Worm (Caenorhabditis elegans) whole organism, late embryonic: ENCODE results near the gene acs-5.
"Not testable (repeated sequence)": the region's sequence is repeated elsewhere in the genome, so short reads cannot be mapped to it uniquely, and the experiment has no call there.

ENCODE experiments used
- C08G9.2 ChIP-seq: sonication (generic microtip); optimal IDR thresholded peaks from 2 replicates; lab custom pipeline; 2016; ENCODE audit warnings: mild to moderate bottlenecking, missing genetic modification characterization, moderate library complexity, missing compliant biosample characterization
- C38D4.7 ChIP-seq: fragments of 200-800 bp; sonication (Bioruptor generic); optimal IDR thresholded peaks from 2 replicates; lab custom pipeline; 2018; ENCODE audit warnings: mild to moderate bottlenecking, missing genetic modification characterization, moderate library complexity, missing compliant biosample characterization
- F13H6.1 ChIP-seq: sonication (generic microtip); optimal IDR thresholded peaks from 2 replicates; lab custom pipeline; 2016; ENCODE audit warnings: missing genetic modification characterization, missing compliant biosample characterization
- K09A11.1 ChIP-seq: sonication (generic microtip); optimal IDR thresholded peaks from 2 replicates; lab custom pipeline; 2017; ENCODE audit warnings: antibody characterized with exemption, mild to moderate bottlenecking, missing genetic modification characterization, missing compliant biosample characterization; ENCODE audit not compliant: insufficient read depth
- T23F11.4 ChIP-seq: fragments of 200-800 bp; sonication (Bioruptor generic); optimal IDR thresholded peaks from 2 replicates; lab custom pipeline; 2018; ENCODE audit warnings: mild to moderate bottlenecking, missing genetic modification characterization, missing compliant biosample characterization
- Y22D7AL.16 ChIP-seq: sonication (generic microtip); optimal IDR thresholded peaks from 2 replicates; lab custom pipeline; 2016; ENCODE audit warnings: missing genetic modification characterization, missing compliant biosample characterization
- ama-1 ChIP-seq: fragments of 150-350 bp; optimal IDR thresholded peaks from 2 replicates; lab custom pipeline; 2014
- ceh-14 ChIP-seq: sonication (generic microtip); optimal IDR thresholded peaks from 2 replicates; lab custom pipeline; 2016; ENCODE audit warnings: missing genotype, missing genetic modification characterization, missing compliant biosample characterization
- ceh-18 ChIP-seq: sonication (generic microtip); optimal IDR thresholded peaks from 2 replicates; lab custom pipeline; 2016; ENCODE audit warnings: missing genetic modification characterization, missing compliant biosample characterization
- ceh-19 ChIP-seq: fragments of 200-800 bp; sonication (Bioruptor generic); optimal IDR thresholded peaks from 2 replicates; lab custom pipeline; 2018; ENCODE audit warnings: mild to moderate bottlenecking, missing genetic modification characterization, missing compliant biosample characterization
- ceh-2 ChIP-seq: sonication (generic microtip); optimal IDR thresholded peaks from 2 replicates; lab custom pipeline; 2016; ENCODE audit warnings: missing genotype, missing genetic modification characterization, missing compliant biosample characterization
- ceh-22 ChIP-seq: sonication (generic microtip); optimal IDR thresholded peaks from 2 replicates; lab custom pipeline; 2017; ENCODE audit warnings: missing biosample characterization, missing genetic modification characterization
- ceh-30 ChIP-seq: fragments of 150-350 bp; optimal IDR thresholded peaks from 2 replicates; lab custom pipeline; 2014; ENCODE audit warnings: missing biosample characterization, missing genetic modification characterization
- ceh-31 ChIP-seq: sonication (generic microtip); optimal IDR thresholded peaks from 2 replicates; lab custom pipeline; 2016; ENCODE audit warnings: missing genetic modification characterization, missing compliant biosample characterization
- ceh-48 ChIP-seq: sonication (generic microtip); optimal IDR thresholded peaks from 2 replicates; lab custom pipeline; 2016; ENCODE audit warnings: missing genetic modification characterization, inconsistent platforms, missing compliant biosample characterization
- ceh-9 ChIP-seq: sonication (generic microtip); optimal IDR thresholded peaks from 2 replicates; lab custom pipeline; 2016; ENCODE audit warnings: mild to moderate bottlenecking, missing genetic modification characterization, inconsistent platforms, missing compliant biosample characterization
- che-1 ChIP-seq: sonication (generic microtip); optimal IDR thresholded peaks from 2 replicates; lab custom pipeline; 2016; ENCODE audit warnings: mild to moderate bottlenecking, missing genetic modification characterization, missing compliant biosample characterization
- dmd-4 ChIP-seq: sonication (generic microtip); optimal IDR thresholded peaks from 2 replicates; lab custom pipeline; 2016; ENCODE audit warnings: borderline replicate concordance, missing genetic modification characterization, missing compliant biosample characterization
- dve-1 ChIP-seq: sonication (generic microtip); optimal IDR thresholded peaks from 2 replicates; lab custom pipeline; 2017; ENCODE audit warnings: antibody characterized with exemption, mild to moderate bottlenecking, missing genetic modification characterization, missing compliant biosample characterization
- ets-4 ChIP-seq: sonication (generic microtip); optimal IDR thresholded peaks from 2 replicates; lab custom pipeline; 2016; ENCODE audit warnings: missing genetic modification characterization, missing compliant biosample characterization
- eyg-1 ChIP-seq: sonication (generic microtip); optimal IDR thresholded peaks from 2 replicates; lab custom pipeline; 2016; ENCODE audit warnings: missing genotype, missing genetic modification characterization, missing compliant biosample characterization
- fkh-10 ChIP-seq: fragments of 150-350 bp; optimal IDR thresholded peaks from 2 replicates; lab custom pipeline; 2014; ENCODE audit warnings: missing biosample characterization, missing genetic modification reagents, missing genetic modification characterization
- fkh-6 ChIP-seq: sonication (generic microtip); optimal IDR thresholded peaks from 2 replicates; lab custom pipeline; 2016; ENCODE audit warnings: missing genetic modification characterization, missing compliant biosample characterization
- hlh-13 ChIP-seq: fragments of 200-800 bp; sonication (Bioruptor generic); optimal IDR thresholded peaks from 2 replicates; lab custom pipeline; 2018; ENCODE audit warnings: mild to moderate bottlenecking, missing genetic modification characterization, missing compliant biosample characterization
- hlh-15 ChIP-seq: sonication (generic microtip); optimal IDR thresholded peaks from 2 replicates; lab custom pipeline; 2016; ENCODE audit warnings: missing genetic modification characterization, missing compliant biosample characterization
- hlh-6 ChIP-seq: sonication (generic microtip); optimal IDR thresholded peaks from 2 replicates; lab custom pipeline; 2016; ENCODE audit warnings: missing genotype, missing genetic modification characterization, missing compliant biosample characterization
- hlh-8 ChIP-seq: sonication (generic microtip); optimal IDR thresholded peaks from 2 replicates; lab custom pipeline; 2016; ENCODE audit warnings: missing genotype, missing genetic modification characterization, missing compliant biosample characterization
- lim-6 ChIP-seq: sonication (generic microtip); optimal IDR thresholded peaks from 2 replicates; lab custom pipeline; 2016; ENCODE audit warnings: missing genetic modification characterization, missing compliant biosample characterization
- lin-11 ChIP-seq: fragments of 200-800 bp; sonication (Bioruptor generic); optimal IDR thresholded peaks from 2 replicates; lab custom pipeline; 2018; ENCODE audit warnings: mild to moderate bottlenecking, missing genetic modification characterization, missing compliant biosample characterization
- mec-3 ChIP-seq: sonication (generic microtip); optimal IDR thresholded peaks from 2 replicates; lab custom pipeline; 2016; ENCODE audit warnings: borderline replicate concordance, missing genetic modification characterization, missing compliant biosample characterization
- odd-2 ChIP-seq: sonication (generic microtip); optimal IDR thresholded peaks from 2 replicates; lab custom pipeline; 2017; ENCODE audit warnings: antibody characterized with exemption, mild to moderate bottlenecking, missing genetic modification characterization, missing compliant biosample characterization
- pag-3 ChIP-seq: sonication (generic microtip); optimal IDR thresholded peaks from 2 replicates; lab custom pipeline; 2016; ENCODE audit warnings: missing compliant biosample characterization, missing genetic modification characterization, borderline replicate concordance
- pat-9 ChIP-seq: fragments of 200-800 bp; sonication (Bioruptor generic); optimal IDR thresholded peaks from 2 replicates; lab custom pipeline; 2018; ENCODE audit warnings: mild to moderate bottlenecking, missing genetic modification characterization, moderate library complexity, missing compliant biosample characterization
- pax-1 ChIP-seq: fragments of 150-350 bp; optimal IDR thresholded peaks from 2 replicates; lab custom pipeline; 2014; ENCODE audit warnings: missing biosample characterization, missing genetic modification characterization
- pha-4 ChIP-seq: fragments of 150-350 bp; optimal IDR thresholded peaks from 2 replicates; lab custom pipeline; 2018; ENCODE audit warnings: missing biosample characterization, missing genetic modification reagents, missing genetic modification characterization
- pqm-1 ChIP-seq: sonication (generic microtip); optimal IDR thresholded peaks from 2 replicates; lab custom pipeline; 2016; ENCODE audit warnings: missing genetic modification characterization, missing compliant biosample characterization
- rnt-1 ChIP-seq: sonication (generic microtip); optimal IDR thresholded peaks from 2 replicates; lab custom pipeline; 2016; ENCODE audit warnings: missing genetic modification characterization, missing compliant biosample characterization
- sox-4 ChIP-seq: sonication (generic microtip); optimal IDR thresholded peaks from 2 replicates; lab custom pipeline; 2017; ENCODE audit warnings: mild to moderate bottlenecking, missing genetic modification characterization, inconsistent platforms, missing compliant biosample characterization
- syd-9 ChIP-seq: sonication (generic microtip); optimal IDR thresholded peaks from 2 replicates; lab custom pipeline; 2016; ENCODE audit warnings: mild to moderate bottlenecking, missing genetic modification characterization, moderate library complexity, missing compliant biosample characterization
- tbx-2 ChIP-seq: sonication (generic microtip); optimal IDR thresholded peaks from 2 replicates; lab custom pipeline; 2016; ENCODE audit warnings: missing genetic modification characterization, missing compliant biosample characterization
- ttx-3 ChIP-seq: sonication (generic microtip); optimal IDR thresholded peaks from 2 replicates; lab custom pipeline; 2016; ENCODE audit warnings: missing genetic modification reagents, missing genetic modification characterization, missing compliant biosample characterization
- unc-42 ChIP-seq: sonication (generic microtip); optimal IDR thresholded peaks from 2 replicates; lab custom pipeline; 2016; ENCODE audit warnings: missing genotype, missing genetic modification characterization, missing compliant biosample characterization
- unc-55 ChIP-seq: sonication (generic microtip); optimal IDR thresholded peaks from 2 replicates; lab custom pipeline; 2017; ENCODE audit warnings: missing biosample characterization, missing genetic modification reagents, missing genetic modification characterization
- unc-86 ChIP-seq: sonication (generic microtip); optimal IDR thresholded peaks from 2 replicates; lab custom pipeline; 2016; ENCODE audit warnings: missing genetic modification characterization, missing compliant biosample characterization
- ztf-16 ChIP-seq: sonication (generic microtip); optimal IDR thresholded peaks from 2 replicates; lab custom pipeline; 2017; ENCODE audit warnings: missing genetic modification characterization, missing compliant biosample characterization

acs-5 gene

ce11 chrIII:13503379-13503778 lies 40.0 kb downstream of the acs-5 start, which contains the start of gene T28A8.4:
Gene T28A8.4, plus strand, starts transcription at chrIII:13503679.
- no peak for TF ChIP-seq tbx-2 (tag; lab: Kevin White, UChicago)
- TF ChIP-seq ttx-3 (tag; lab: Kevin White, UChicago) = no peak
- TF ChIP-seq ceh-19 (GFP tag; lab: Kevin White, UChicago) = no peak
- no peak for TF ChIP-seq hlh-6
- no peak for TF ChIP-seq hlh-15 (tag; lab: Kevin White, UChicago)
- no peak for TF ChIP-seq sox-4 (tag; lab: Kevin White, UChicago)
- no peak for TF ChIP-seq ceh-48 (tag; lab: Kevin White, UChicago)
- TF ChIP-seq ztf-16 (tag; lab: Kevin White, UChicago) = no peak
- TF ChIP-seq hlh-13 (GFP tag; lab: Kevin White, UChicago) = no peak
- TF ChIP-seq ceh-22 (tag; lab: Kevin White, UChicago) = no peak
- TF ChIP-seq lim-6 (tag; lab: Kevin White, UChicago) = no peak
- TF ChIP-seq dmd-4 (tag; lab: Kevin White, UChicago) = no peak
- no peak for TF ChIP-seq fkh-10 (GFP tag; lab: Kevin White, UChicago)
- no peak for TF ChIP-seq odd-2 (tag; lab: Kevin White, UChicago)
- TF ChIP-seq pha-4 (tag; lab: Kevin White, UChicago) = no peak
- TF ChIP-seq pag-3 (tag; lab: Kevin White, UChicago) = no peak
- no peak for TF ChIP-seq ets-4 (tag; lab: Kevin White, UChicago)

DNA sequence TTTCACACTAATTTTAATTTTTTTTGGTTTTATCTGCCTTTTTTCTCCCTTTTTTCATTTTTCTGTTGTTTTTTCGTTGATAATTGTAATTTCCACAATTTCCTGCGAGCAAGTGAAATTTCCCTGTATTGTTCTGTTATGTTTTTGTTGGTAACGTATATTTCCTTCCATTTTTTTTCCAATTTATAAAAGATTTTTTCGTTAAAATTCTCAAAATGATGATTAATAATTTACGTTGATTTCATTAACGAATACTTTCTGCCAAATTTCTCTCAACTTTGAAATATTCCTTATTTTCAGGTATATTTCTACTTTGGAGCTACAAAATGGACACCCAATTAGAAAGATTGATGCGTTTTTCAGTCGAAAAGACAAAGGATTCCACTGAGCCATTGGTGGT lies 40.8 kb downstream of the acs-5 start, which contains the start of gene T28A8.8:
Gene T28A8.8, plus strand, starts transcription at position 301 of the 400 bp plus-strand sequence.
- no peak for TF ChIP-seq Y22D7AL.16 (tag; lab: Kevin White, UChicago)

DNA sequence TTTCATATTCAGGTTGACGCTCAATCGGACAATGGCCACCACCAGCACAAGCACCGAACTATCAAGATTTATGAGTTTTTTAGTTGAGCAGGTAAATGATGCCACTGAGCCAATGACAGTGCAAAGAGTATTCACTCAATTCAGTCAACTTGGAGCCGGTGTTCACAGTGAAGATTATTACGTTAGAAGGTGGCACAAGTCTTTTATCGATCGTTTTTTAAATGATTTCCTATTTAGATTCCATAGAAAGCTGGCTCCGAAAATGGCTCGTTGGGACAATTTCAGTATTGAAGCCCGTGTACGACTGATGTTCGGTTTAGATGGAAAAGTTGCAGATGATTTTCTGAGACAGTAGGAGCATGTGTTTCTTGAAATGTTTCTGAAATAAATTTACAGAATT lies 41.7 kb downstream of the acs-5 start, which contains the start of gene T28A8.5:
Gene T28A8.5, plus strand, starts transcription at position 32 of the 400 bp plus-strand sequence.
- TF ChIP-seq ceh-31 = no peak
- no peak for TF ChIP-seq lin-11 (tag; lab: Kevin White, UChicago)
- TF ChIP-seq ttx-3 (tag; lab: Kevin White, UChicago) = no peak
- no peak for TF ChIP-seq fkh-10 (GFP tag; lab: Kevin White, UChicago)
- no peak for TF ChIP-seq syd-9 (tag; lab: Kevin White, UChicago)
- TF ChIP-seq ceh-30 = no peak
- TF ChIP-seq rnt-1 (tag; lab: Kevin White, UChicago) = no peak
- no peak for TF ChIP-seq pat-9 (tag; lab: Kevin White, UChicago)
- TF ChIP-seq unc-42 (tag; lab: Kevin White, UChicago) = no peak
- TF ChIP-seq dmd-4 (tag; lab: Kevin White, UChicago) = no peak
- no peak for TF ChIP-seq pag-3 (tag; lab: Kevin White, UChicago)
- no peak for TF ChIP-seq mec-3
- no peak for TF ChIP-seq ceh-9
- no peak for TF ChIP-seq fkh-6 (tag; lab: Kevin White, UChicago)
- no peak for TF ChIP-seq pax-1 (tag; lab: Kevin White, UChicago)
- TF ChIP-seq eyg-1 (tag; lab: Kevin White, UChicago) = no peak

- not testable (repeated sequence) for TF ChIP-seq C08G9.2 (tag; lab: Kevin White, UChicago); C38D4.7 (GFP tag; lab: Kevin White, UChicago); pqm-1 (tag; lab: Kevin White, UChicago)
Measured at ce11 chrIII:13498899-13499298, 44.4 kb downstream of the acs-5 start, which contains the start of gene T28A8.6. Gene T28A8.6, plus strand, starts transcription at chrIII:13499199.

- TF ChIP-seq dmd-4 (tag; lab: Kevin White, UChicago) = no peak
- no peak for TF ChIP-seq fkh-10 (GFP tag; lab: Kevin White, UChicago)
- no peak for TF ChIP-seq unc-55 (GFP tag; lab: Kevin White, UChicago)
- no peak for TF ChIP-seq hlh-8 (tag; lab: Kevin White, UChicago)
- TF ChIP-seq ceh-14 (tag; lab: Kevin White, UChicago) = no peak
- no peak for TF ChIP-seq K09A11.1 (tag; lab: Kevin White, UChicago)
- no peak for TF ChIP-seq pqm-1 (tag; lab: Kevin White, UChicago)
- TF ChIP-seq ceh-2 (tag; lab: Kevin White, UChicago) = no peak
- no peak for TF ChIP-seq F13H6.1 (tag; lab: Kevin White, UChicago)
- no peak for TF ChIP-seq unc-86 (tag; lab: Kevin White, UChicago)
- TF ChIP-seq T23F11.4 (GFP tag; lab: Kevin White, UChicago) = no peak
- no peak for TF ChIP-seq ceh-18 (tag; lab: Kevin White, UChicago)
- no peak for TF ChIP-seq C38D4.7 (GFP tag; lab: Kevin White, UChicago)
- TF ChIP-seq che-1 (tag; lab: Kevin White, UChicago) = no peak
- TF ChIP-seq dve-1 = no peak
- no peak for TF ChIP-seq ama-1 (lab: Kevin White, UChicago)
- no peak for TF ChIP-seq fkh-6 (tag; lab: Kevin White, UChicago)
Measured at ce11 chrIII:13495571-13495970, 47.8 kb downstream of the acs-5 start, which contains the start of gene T28A8.2. Gene T28A8.2, minus strand, starts transcription at chrIII:13495671.
